Worm (Caenorhabditis elegans) whole organism, L1 larva: ENCODE results near the gene glr-6.

ENCODE experiments used
- C34B4.2 ChIP-seq: sonication (generic microtip); optimal IDR thresholded peaks from 2 replicates; lab custom pipeline; 2017; ENCODE audit warnings: mild to moderate bottlenecking, missing genetic modification characterization, missing compliant biosample characterization
- F16B12.6 ChIP-seq: fragments of 150-350 bp; optimal IDR thresholded peaks from 2 replicates; lab custom pipeline; 2014; ENCODE audit warnings: missing biosample characterization, missing genetic modification characterization
- Y116A8C.19 ChIP-seq: sonication (generic microtip); optimal IDR thresholded peaks from 2 replicates; lab custom pipeline; 2016; ENCODE audit warnings: missing compliant biosample characterization, missing genetic modification characterization, borderline replicate concordance
- aha-1 ChIP-seq: fragments of 150-350 bp; optimal IDR thresholded peaks from 2 replicates; lab custom pipeline; 2014; ENCODE audit warnings: missing biosample characterization, missing genetic modification characterization
- aly-2 ChIP-seq: fragments of 150-350 bp; optimal IDR thresholded peaks from 2 replicates; lab custom pipeline; 2014; ENCODE audit warnings: missing biosample characterization, missing genetic modification characterization
- blmp-1 ChIP-seq: fragments of 150-350 bp; optimal IDR thresholded peaks from 2 replicates; lab custom pipeline; 2014; ENCODE audit warnings: missing biosample characterization, missing genetic modification characterization
- ceh-82 ChIP-seq, 3 experiments: fragments of 150-350 bp in 1 of 3; sonication (generic microtip) in 2 of 3; optimal IDR thresholded peaks; 2 replicates each; lab custom pipeline; 2014 to 2017; ENCODE audit warnings: missing biosample characterization in 3 of 3, missing genetic modification characterization in 3 of 3
- ceh-88 ChIP-seq: fragments of 200-800 bp; sonication (Bioruptor generic); IDR thresholded peaks from 2 replicates; pipeline ENCODE4 v1.3.6; 2022; ENCODE audit warnings: missing genetic modification characterization, missing compliant biosample characterization
- ces-1 ChIP-seq: fragments of 150-350 bp; optimal IDR thresholded peaks from 2 replicates; lab custom pipeline; 2014; ENCODE audit warnings: missing biosample characterization, missing genetic modification reagents, missing genetic modification characterization
- dpl-1 ChIP-seq, 3 experiments: fragments of 150-350 bp in 2 of 3; sonication (generic microtip) in 1 of 3; optimal IDR thresholded peaks; 2 replicates each; lab custom pipeline; 2014 to 2017; ENCODE audit warnings: missing biosample characterization in 3 of 3, missing genetic modification characterization in 3 of 3, missing genetic modification reagents in 3 of 3
- dsc-1 ChIP-seq: sonication (generic microtip); optimal IDR thresholded peaks from 2 replicates; lab custom pipeline; 2016; ENCODE audit warnings: mild to moderate bottlenecking, missing genetic modification characterization, missing compliant biosample characterization
- efl-1 ChIP-seq, 4 experiments: fragments of 150-350 bp; optimal IDR thresholded peaks in 3 of 4; peaks in 1 of 4; 1 replicate in 1 of 4; 2 replicates in 3 of 4; lab custom pipeline; 2014; ENCODE audit warnings: missing biosample characterization in 2 of 4, missing genetic modification characterization in 2 of 4, missing genetic modification reagents in 2 of 4
- elt-3 ChIP-seq, 6 experiments: fragments of 150-350 bp in 1 of 6; sonication (generic microtip); optimal IDR thresholded peaks; 2 replicates each; lab custom pipeline; 2017 to 2018; ENCODE audit warnings: missing biosample characterization in 6 of 6, missing genetic modification characterization in 6 of 6, inconsistent platforms in 1 of 6
- fkh-8 ChIP-seq: sonication (generic microtip); optimal IDR thresholded peaks from 2 replicates; lab custom pipeline; 2016; ENCODE audit warnings: mild to moderate bottlenecking, missing genetic modification characterization, missing compliant biosample characterization
- fos-1 ChIP-seq: fragments of 150-350 bp; optimal IDR thresholded peaks from 2 replicates; lab custom pipeline; 2014; ENCODE audit warnings: missing biosample characterization, missing genetic modification characterization
- grh-1 ChIP-seq: fragments of 200-800 bp; sonication (Bioruptor generic); IDR thresholded peaks from 2 replicates; pipeline ENCODE4 v1.3.6; 2022; ENCODE audit warnings: missing genetic modification reagents, missing genetic modification characterization, missing compliant biosample characterization
- irx-1 ChIP-seq: sonication (generic microtip); optimal IDR thresholded peaks from 2 replicates; lab custom pipeline; 2016; ENCODE audit warnings: missing genetic modification characterization, missing compliant biosample characterization
- jun-1 ChIP-seq: fragments of 150-350 bp; optimal IDR thresholded peaks from 2 replicates; lab custom pipeline; 2014; ENCODE audit warnings: missing biosample characterization, missing genetic modification reagents, missing genetic modification characterization
- lin-14 ChIP-seq: fragments of 200-800 bp; sonication (Bioruptor generic); optimal IDR thresholded peaks from 2 replicates; lab custom pipeline; 2018; ENCODE audit warnings: mild to moderate bottlenecking, missing genetic modification characterization, moderate library complexity, missing compliant biosample characterization
- lin-35 ChIP-seq, 2 experiments: fragments of 150-350 bp; optimal IDR thresholded peaks; 2 replicates each; lab custom pipeline; 2014; ENCODE audit warnings: missing biosample characterization in 2 of 2, missing genetic modification characterization in 2 of 2, missing genetic modification reagents in 2 of 2
- lsy-2 ChIP-seq, 2 experiments: fragments of 150-350 bp; optimal IDR thresholded peaks; 2 replicates each; lab custom pipeline; 2014; ENCODE audit warnings: missing biosample characterization in 2 of 2, missing genetic modification characterization in 2 of 2
- mab-9 ChIP-seq: fragments of 200-800 bp; sonication (Bioruptor generic); IDR thresholded peaks from 2 replicates; pipeline ENCODE4 v1.3.6; 2022; ENCODE audit warnings: missing genetic modification reagents, missing genetic modification characterization, missing compliant biosample characterization
- mef-2 ChIP-seq: fragments of 150-350 bp; optimal IDR thresholded peaks from 2 replicates; lab custom pipeline; 2014; ENCODE audit warnings: missing biosample characterization, missing genetic modification characterization
- mep-1 ChIP-seq: fragments of 150-350 bp; optimal IDR thresholded peaks from 2 replicates; lab custom pipeline; 2014; ENCODE audit warnings: missing biosample characterization, missing genetic modification characterization
- nhr-12 ChIP-seq: sonication (generic microtip); optimal IDR thresholded peaks from 2 replicates; lab custom pipeline; 2017; ENCODE audit warnings: missing biosample characterization, missing genetic modification characterization
- nhr-19 ChIP-seq: fragments of 200-800 bp; sonication (Bioruptor generic); conservative IDR thresholded peaks from 2 replicates; pipeline ENCODE4 v1.3.6; 2022; ENCODE audit warnings: missing genetic modification characterization, missing compliant biosample characterization
- nhr-237 ChIP-seq: fragments of 150-350 bp; optimal IDR thresholded peaks from 2 replicates; lab custom pipeline; 2014; ENCODE audit warnings: missing biosample characterization, missing genetic modification characterization
- nhr-47 ChIP-seq: sonication (generic microtip); optimal IDR thresholded peaks from 2 replicates; lab custom pipeline; 2016; ENCODE audit warnings: mild to moderate bottlenecking, missing genetic modification characterization, moderate library complexity, missing compliant biosample characterization
- nhr-76 ChIP-seq: sonication (generic microtip); optimal IDR thresholded peaks from 2 replicates; lab custom pipeline; 2017; ENCODE audit warnings: missing biosample characterization, missing genetic modification characterization
- nhr-77 ChIP-seq: fragments of 150-350 bp; optimal IDR thresholded peaks from 2 replicates; lab custom pipeline; 2014; ENCODE audit warnings: missing biosample characterization, missing genetic modification characterization
- nhr-85 ChIP-seq: sonication (generic microtip); peaks from one replicate; lab custom pipeline; 2016; ENCODE audit warnings: missing genetic modification characterization, inconsistent platforms, missing compliant biosample characterization
- nhr-90 ChIP-seq: sonication (generic microtip); optimal IDR thresholded peaks from 2 replicates; lab custom pipeline; 2016; ENCODE audit warnings: mild to moderate bottlenecking, missing genetic modification characterization, missing compliant biosample characterization; ENCODE audit not compliant: poor library complexity
- pag-3 ChIP-seq: sonication (generic microtip); optimal IDR thresholded peaks from 2 replicates; lab custom pipeline; 2017; ENCODE audit warnings: missing genetic modification characterization, mild to moderate bottlenecking, missing compliant biosample characterization, antibody characterized with exemption, borderline replicate concordance; ENCODE audit not compliant: insufficient read depth
- pax-3 ChIP-seq: fragments of 200-800 bp; sonication (Bioruptor generic); optimal IDR thresholded peaks from 2 replicates; lab custom pipeline; 2018; ENCODE audit warnings: mild to moderate bottlenecking, missing genetic modification characterization, moderate library complexity, missing compliant biosample characterization
- pqm-1 ChIP-seq: sonication (generic microtip); optimal IDR thresholded peaks from 3 replicates; lab custom pipeline; 2017; ENCODE audit warnings: missing biosample characterization, missing genetic modification characterization
- rnt-1 ChIP-seq: sonication (generic microtip); optimal IDR thresholded peaks from 2 replicates; lab custom pipeline; 2016; ENCODE audit warnings: mild to moderate bottlenecking, missing genetic modification characterization, moderate library complexity, missing compliant biosample characterization
- snpc-4 ChIP-seq: fragments of 150-350 bp; optimal IDR thresholded peaks from 2 replicates; lab custom pipeline; 2014; ENCODE audit warnings: missing biosample characterization, missing genetic modification characterization
- snu-23 ChIP-seq: sonication (generic microtip); optimal IDR thresholded peaks from 2 replicates; lab custom pipeline; 2016; ENCODE audit warnings: missing genetic modification characterization, missing compliant biosample characterization
- sox-4 ChIP-seq: sonication (generic microtip); optimal IDR thresholded peaks from 2 replicates; lab custom pipeline; 2016; ENCODE audit warnings: missing genetic modification characterization, missing compliant biosample characterization
- tbx-2 ChIP-seq: sonication (generic microtip); optimal IDR thresholded peaks from 2 replicates; lab custom pipeline; 2016; ENCODE audit warnings: missing genetic modification characterization, missing compliant biosample characterization
- unc-130 ChIP-seq: fragments of 150-350 bp; optimal IDR thresholded peaks from 2 replicates; lab custom pipeline; 2017; ENCODE audit warnings: missing biosample characterization, missing genetic modification characterization, inconsistent platforms
- unc-30 ChIP-seq: sonication (generic microtip); optimal IDR thresholded peaks from 2 replicates; lab custom pipeline; 2017; ENCODE audit warnings: missing biosample characterization, missing genetic modification characterization
- unc-86 ChIP-seq: sonication (generic microtip); optimal IDR thresholded peaks from 2 replicates; lab custom pipeline; 2016; ENCODE audit warnings: missing genetic modification characterization, missing compliant biosample characterization
- unc-98 ChIP-seq: fragments of 200-800 bp; sonication (Bioruptor generic); IDR thresholded peaks from 2 replicates; pipeline ENCODE4 v1.3.6; 2022; ENCODE audit warnings: missing genetic modification characterization, missing compliant biosample characterization
- vab-15 ChIP-seq: sonication (generic microtip); optimal IDR thresholded peaks from 2 replicates; lab custom pipeline; 2017; ENCODE audit warnings: missing genotype, mild to moderate bottlenecking, missing genetic modification characterization, missing compliant biosample characterization
- zag-1 ChIP-seq: fragments of 150-350 bp; optimal IDR thresholded peaks from 2 replicates; lab custom pipeline; 2014; ENCODE audit warnings: missing biosample characterization, missing genetic modification characterization
- ztf-11 ChIP-seq, 2 experiments: sonication (generic microtip); optimal IDR thresholded peaks; 2 replicates each; lab custom pipeline; 2016 to 2017; ENCODE audit warnings: missing genetic modification characterization in 2 of 2, missing biosample characterization in 1 of 2, missing compliant biosample characterization in 1 of 2

Gene glr-6

ce11 chrX:6808640-6809039 is 31.9 kb downstream of the glr-6 start (continued):
- peak; percentile 59 for TF ChIP-seq nhr-90 (tag; lab: Kevin White, UChicago)
- TF ChIP-seq nhr-12 (tag; lab: Kevin White, UChicago): no peak
- TF ChIP-seq jun-1 (tag; lab: Kevin White, UChicago): no peak
- peak; percentile 49 for TF ChIP-seq unc-130
- TF ChIP-seq rnt-1 (tag; lab: Kevin White, UChicago): peak; percentile 39

- peak in 1 of 2 experiments; percentile 2 for TF ChIP-seq lsy-2 (tag; optimal IDR thresholded peaks at IDR 0.05; lab: Kevin White, UChicago)
- no peak for TF ChIP-seq ceh-88
- no peak for TF ChIP-seq vab-15
- TF ChIP-seq jun-1 (tag; lab: Kevin White, UChicago): no peak
- no peak for TF ChIP-seq unc-98
- no peak for TF ChIP-seq aha-1
- no peak for TF ChIP-seq efl-1 (optimal IDR thresholded peaks at IDR 0.05; lab: Kevin White, UChicago)
- peak in 1 of 2 experiments; percentile 9 for TF ChIP-seq efl-1 (GFP tag; optimal IDR thresholded peaks at IDR 0.05 in 1 of 2; lab: Kevin White, UChicago)
- no peak for TF ChIP-seq lin-35 (GFP tag; optimal IDR thresholded peaks at IDR 0.05; lab: Kevin White, UChicago)
- TF ChIP-seq sox-4 (tag; lab: Kevin White, UChicago): no peak
- no peak for TF ChIP-seq unc-30 (tag; lab: Kevin White, UChicago)
- TF ChIP-seq nhr-237 (tag; lab: Kevin White, UChicago): no peak
- peak; percentile 93 for TF ChIP-seq blmp-1 (tag; lab: Kevin White, UChicago)
- TF ChIP-seq nhr-90 (tag; lab: Kevin White, UChicago): no peak
- TF ChIP-seq pqm-1 (tag; lab: Kevin White, UChicago): no peak
- peak; percentile 66 for TF ChIP-seq rnt-1 (tag; lab: Kevin White, UChicago)
- TF ChIP-seq F16B12.6 (tag; lab: Kevin White, UChicago): no peak
- no peak for TF ChIP-seq aly-2 (tag; lab: Kevin White, UChicago)
- TF ChIP-seq pax-3 (tag; lab: Kevin White, UChicago): no peak
- no peak for TF ChIP-seq snpc-4 (tag; lab: Kevin White, UChicago)
- peak; percentile 63 for TF ChIP-seq lin-14 (GFP tag; lab: Kevin White, UChicago)
- no peak for TF ChIP-seq Y116A8C.19 (tag; lab: Kevin White, UChicago)
- no peak for TF ChIP-seq ceh-82 (tag; optimal IDR thresholded peaks at IDR 0.05; lab: Kevin White, UChicago)
- TF ChIP-seq dpl-1 (GFP tag; optimal IDR thresholded peaks at IDR 0.05; lab: Kevin White, UChicago): peak in 1 of 3 experiments; percentile 4
- no peak for TF ChIP-seq unc-86 (tag; lab: Kevin White, UChicago)
- TF ChIP-seq grh-1 (GFP tag; lab: Robert Waterston, UW): peak; percentile 84
- TF ChIP-seq nhr-76 (tag; lab: Kevin White, UChicago): peak; percentile 8
- TF ChIP-seq nhr-47 (tag; lab: Kevin White, UChicago): no peak
- peak; percentile 25 for TF ChIP-seq pag-3
- TF ChIP-seq snu-23 (GFP tag; lab: Kevin White, UChicago): no peak
- TF ChIP-seq nhr-85 (tag; lab: Kevin White, UChicago): peak; percentile 83
- no peak for TF ChIP-seq ces-1
These were observed 32.3 kb downstream of the glr-6 start for ce11 chrX:6808239-6808638.

- TF ChIP-seq efl-1 (optimal IDR thresholded peaks at IDR 0.05; lab: Kevin White, UChicago) (no peak), efl-1 (GFP tag; optimal IDR thresholded peaks at IDR 0.05 in 1 of 2; lab: Kevin White, UChicago) (peak; percentile 6 to 31), mab-9 (GFP tag; lab: Robert Waterston, UW) (no peak), irx-1 (tag; lab: Kevin White, UChicago) (peak; percentile 23), C34B4.2 (no peak), zag-1 (tag; lab: Kevin White, UChicago) (no peak), ztf-11 (tag; optimal IDR thresholded peaks at IDR 0.05; lab: Kevin White, UChicago) (no peak), aly-2 (tag; lab: Kevin White, UChicago) (no peak), snu-23 (GFP tag; lab: Kevin White, UChicago) (no peak), nhr-77 (tag; lab: Kevin White, UChicago) (no peak), fos-1 (no peak), unc-130 (peak; percentile 77), tbx-2 (tag; lab: Kevin White, UChicago) (no peak), pag-3 (no peak), dsc-1 (tag; lab: Kevin White, UChicago) (no peak), F16B12.6 (tag; lab: Kevin White, UChicago) (no peak), ceh-82 (tag; optimal IDR thresholded peaks at IDR 0.05; lab: Kevin White, UChicago) (no peak), elt-3 (tag; optimal IDR thresholded peaks at IDR 0.05; lab: Kevin White, UChicago) (peak in 2 of 6 experiments; percentile 10 to 39), mef-2 (tag; lab: Kevin White, UChicago) (no peak), fkh-8 (tag; lab: Kevin White, UChicago) (no peak), nhr-19 (GFP tag; lab: Robert Waterston, UW) (no peak), mep-1 (tag; lab: Kevin White, UChicago) (peak; percentile 25), lin-35 (GFP tag; optimal IDR thresholded peaks at IDR 0.05; lab: Kevin White, UChicago) (peak in 1 of 2 experiments; percentile 64)
These were observed 33.2 kb downstream of the glr-6 start for ce11 chrX:6807137-6807861.
